Worm (Caenorhabditis elegans) whole organism, dauer: ENCODE measurements around the gene srw-107.

Source experiments
- unc-62 ChIP-seq: sonication (generic microtip); optimal IDR thresholded peaks from 2 replicates; lab custom pipeline; 2017; ENCODE audit warnings: missing biosample characterization, missing genetic modification reagents, missing genetic modification characterization

The srw-107 gene

ce11 chrV:479046-479445 lies 42.4 kb downstream of the srw-107 start:
- no peak for TF ChIP-seq unc-62 (GFP tag; lab: Kevin White, UChicago)

ce11 chrV:477664-478212 lies 43.7 kb downstream of the srw-107 start, which contains the start of gene nhr-55:
Gene nhr-55 (plus strand): TSS chrV:478162.
- TF ChIP-seq unc-62 (GFP tag; lab: Kevin White, UChicago), result no peak

ce11 chrV:474516-474915 lies 46.9 kb downstream of the srw-107 start, which contains the start of gene nhr-99:
Gene nhr-99 (plus strand): TSS chrV:474778.
- TF ChIP-seq unc-62 (GFP tag; lab: Kevin White, UChicago), result no peak

- no peak for TF ChIP-seq unc-62 (GFP tag; lab: Kevin White, UChicago)
Observed at ce11 chrV:472589-472988, 48.8 kb downstream of the srw-107 start, which contains the start of gene srt-31. Gene srt-31 (plus strand): TSS chrV:472889.
